Worm (Caenorhabditis elegans) whole organism, L4 larva: ENCODE data around the gene apc-2.

ENCODE experiments used
- F49E8.2 ChIP-seq: sonication (generic microtip); optimal IDR thresholded peaks from 2 replicates; lab custom pipeline; 2016; ENCODE audit warnings: missing compliant biosample characterization, mild to moderate bottlenecking, missing genetic modification characterization, borderline replicate concordance
- T20F7.1 ChIP-seq: fragments of 200-800 bp; sonication (Bioruptor generic); optimal IDR thresholded peaks from 2 replicates; lab custom pipeline; 2018; ENCODE audit warnings: mild to moderate bottlenecking, missing genetic modification characterization, missing compliant biosample characterization
- Y105C5A.15 ChIP-seq: fragments of 200-800 bp; sonication (Bioruptor generic); IDR thresholded peaks from 2 replicates; pipeline ENCODE4 v1.3.6; 2022; ENCODE audit warnings: missing genetic modification characterization, missing compliant biosample characterization
- Y75B8A.6 ChIP-seq: fragments of 200-800 bp; sonication (Bioruptor generic); IDR thresholded peaks from 2 replicates; pipeline ENCODE4 v1.3.6; 2022; ENCODE audit warnings: missing genetic modification reagents, missing genetic modification characterization, missing compliant biosample characterization
- ZK337.2 ChIP-seq: fragments of 200-800 bp; sonication (Bioruptor generic); IDR thresholded peaks from 2 replicates; pipeline ENCODE4 v1.3.6; 2022; ENCODE audit warnings: missing genetic modification reagents, missing genetic modification characterization, missing compliant biosample characterization
- ZK546.5 ChIP-seq, 2 experiments: sonication (generic microtip); optimal IDR thresholded peaks; 2 replicates each; lab custom pipeline; 2017; ENCODE audit warnings: missing biosample characterization in 2 of 2, missing genetic modification characterization in 2 of 2
- aha-1 ChIP-seq: fragments of 150-350 bp; peaks from one replicate; lab custom pipeline; 2014; ENCODE audit warnings: missing biosample characterization, missing genetic modification characterization
- aly-2 ChIP-seq: sonication (generic microtip); optimal IDR thresholded peaks from 2 replicates; lab custom pipeline; 2018; ENCODE audit warnings: missing biosample characterization, missing genetic modification characterization
- ama-1 ChIP-seq: fragments of 150-350 bp; optimal IDR thresholded peaks from 2 replicates; lab custom pipeline; 2014; ENCODE audit warnings: inconsistent platforms, mixed read lengths
- arid-1 ChIP-seq: fragments of 200-800 bp; sonication (Bioruptor generic); conservative IDR thresholded peaks from 2 replicates; pipeline ENCODE4 v1.3.6; 2022; ENCODE audit warnings: missing genetic modification reagents, missing genetic modification characterization, missing compliant biosample characterization
- ceh-28 ChIP-seq: fragments of 150-350 bp; optimal IDR thresholded peaks from 2 replicates; lab custom pipeline; 2014; ENCODE audit warnings: missing biosample characterization, missing genetic modification reagents, missing genetic modification characterization
- ces-1 ChIP-seq: fragments of 150-350 bp; sonication (generic microtip); optimal IDR thresholded peaks from 4 replicates; lab custom pipeline; 2014; ENCODE audit warnings: missing biosample characterization, missing genetic modification reagents, missing genetic modification characterization
- dmd-6 ChIP-seq: fragments of 200-800 bp; sonication (Bioruptor generic); IDR thresholded peaks from 2 replicates; pipeline ENCODE4 v1.3.6; 2022; ENCODE audit warnings: missing genetic modification reagents, missing genetic modification characterization, missing compliant biosample characterization
- duxl-1 ChIP-seq: sonication (generic microtip); optimal IDR thresholded peaks from 2 replicates; lab custom pipeline; 2016; ENCODE audit warnings: mild to moderate bottlenecking, missing genetic modification characterization, moderate library complexity, missing compliant biosample characterization; ENCODE audit not compliant: poor library complexity
- jun-1 ChIP-seq: fragments of 150-350 bp; optimal IDR thresholded peaks from 2 replicates; lab custom pipeline; 2014; ENCODE audit warnings: missing biosample characterization, missing genetic modification reagents, missing genetic modification characterization
- lim-7 ChIP-seq: fragments of 200-800 bp; sonication (Bioruptor generic); IDR thresholded peaks from 2 replicates; pipeline ENCODE4 v1.3.6; 2022; ENCODE audit warnings: missing genetic modification characterization, missing compliant biosample characterization
- lin-1 ChIP-seq: fragments of 200-800 bp; sonication (Bioruptor generic); IDR thresholded peaks from 2 replicates; pipeline ENCODE4 v1.3.6; 2022; ENCODE audit warnings: missing genetic modification reagents, missing genetic modification characterization, missing compliant biosample characterization
- lin-38 ChIP-seq: fragments of 200-800 bp; sonication (Bioruptor generic); IDR thresholded peaks from 2 replicates; pipeline ENCODE4 v1.3.6; 2022; ENCODE audit warnings: missing genetic modification reagents, missing genetic modification characterization, missing compliant biosample characterization
- lin-39 ChIP-seq: fragments of 150-350 bp; optimal IDR thresholded peaks from 2 replicates; lab custom pipeline; 2014; ENCODE audit warnings: missing biosample characterization, missing genetic modification reagents, missing genetic modification characterization
- madf-5 ChIP-seq, 2 experiments: fragments of 200-800 bp; sonication (Bioruptor generic); IDR thresholded peaks; 2 replicates each; pipeline ENCODE4 v1.3.6; 2022; ENCODE audit warnings: missing compliant biosample characterization in 2 of 2, missing genetic modification characterization in 2 of 2
- madf-9 ChIP-seq: fragments of 200-800 bp; sonication (Bioruptor generic); conservative IDR thresholded peaks from 2 replicates; pipeline ENCODE4 v1.3.6; 2022; ENCODE audit warnings: missing genetic modification reagents, missing genetic modification characterization, missing compliant biosample characterization
- nhr-11 ChIP-seq: fragments of 150-350 bp; optimal IDR thresholded peaks from 2 replicates; lab custom pipeline; 2014; ENCODE audit warnings: missing biosample characterization, missing genetic modification characterization
- nhr-28 ChIP-seq: fragments of 150-350 bp; optimal IDR thresholded peaks from 2 replicates; lab custom pipeline; 2014; ENCODE audit warnings: missing biosample characterization, missing genetic modification characterization
- nhr-77 ChIP-seq: fragments of 150-350 bp; optimal IDR thresholded peaks from 2 replicates; lab custom pipeline; 2014; ENCODE audit warnings: missing biosample characterization, missing genetic modification characterization
- pqm-1 ChIP-seq: sonication (generic microtip); optimal IDR thresholded peaks from 2 replicates; lab custom pipeline; 2017; ENCODE audit warnings: missing biosample characterization, missing genetic modification characterization
- rbr-2 ChIP-seq: sonication (generic microtip); optimal IDR thresholded peaks from 2 replicates; lab custom pipeline; 2016; ENCODE audit warnings: missing genotype, missing genetic modification characterization, missing compliant biosample characterization
- set-16 ChIP-seq: fragments of 200-800 bp; sonication (Bioruptor generic); IDR thresholded peaks from 2 replicates; pipeline ENCODE4 v1.3.6; 2022; ENCODE audit warnings: missing genetic modification reagents, missing genetic modification characterization, missing compliant biosample characterization
- snpc-1.2 ChIP-seq: fragments of 200-800 bp; sonication (Bioruptor generic); IDR thresholded peaks from 2 replicates; pipeline ENCODE4 v1.3.6; 2022; ENCODE audit warnings: missing genetic modification reagents, missing genetic modification characterization, missing compliant biosample characterization
- snpc-4 ChIP-seq: fragments of 150-350 bp; optimal IDR thresholded peaks from 2 replicates; lab custom pipeline; 2014; ENCODE audit warnings: missing biosample characterization, missing genetic modification characterization
- spr-1 ChIP-seq: sonication (generic microtip); optimal IDR thresholded peaks from 2 replicates; lab custom pipeline; 2016; ENCODE audit warnings: mild to moderate bottlenecking, missing genetic modification characterization, missing compliant biosample characterization
- spr-3 ChIP-seq: fragments of 200-800 bp; sonication (Bioruptor generic); optimal IDR thresholded peaks from 2 replicates; lab custom pipeline; 2018; ENCODE audit warnings: mild to moderate bottlenecking, missing genetic modification characterization, missing compliant biosample characterization
- tag-97 ChIP-seq: fragments of 200-800 bp; sonication (Bioruptor generic); IDR thresholded peaks from 2 replicates; pipeline ENCODE4 v1.3.6; 2022; ENCODE audit warnings: missing genetic modification characterization, missing compliant biosample characterization
- unc-62 ChIP-seq, 3 experiments: fragments of 150-350 bp in 1 of 3; sonication (generic microtip); optimal IDR thresholded peaks in 2 of 3; peaks in 1 of 3; 1 replicate in 1 of 3; 2 replicates in 2 of 3; lab custom pipeline; 2014 to 2017; ENCODE audit warnings: missing biosample characterization in 3 of 3, missing genetic modification characterization in 3 of 3, missing genetic modification reagents in 3 of 3, missing genotype in 1 of 3
- vab-7 ChIP-seq: fragments of 200-800 bp; sonication (Bioruptor generic); IDR thresholded peaks from 2 replicates; pipeline ENCODE4 v1.3.6; 2022; ENCODE audit warnings: missing genetic modification reagents, missing genetic modification characterization, missing compliant biosample characterization
- zfp-3 ChIP-seq: fragments of 200-800 bp; sonication (Bioruptor generic); conservative IDR thresholded peaks from 2 replicates; pipeline ENCODE4 v1.3.6; 2022; ENCODE audit warnings: missing genetic modification reagents, missing genetic modification characterization, missing compliant biosample characterization

apc-2 gene

DNA sequence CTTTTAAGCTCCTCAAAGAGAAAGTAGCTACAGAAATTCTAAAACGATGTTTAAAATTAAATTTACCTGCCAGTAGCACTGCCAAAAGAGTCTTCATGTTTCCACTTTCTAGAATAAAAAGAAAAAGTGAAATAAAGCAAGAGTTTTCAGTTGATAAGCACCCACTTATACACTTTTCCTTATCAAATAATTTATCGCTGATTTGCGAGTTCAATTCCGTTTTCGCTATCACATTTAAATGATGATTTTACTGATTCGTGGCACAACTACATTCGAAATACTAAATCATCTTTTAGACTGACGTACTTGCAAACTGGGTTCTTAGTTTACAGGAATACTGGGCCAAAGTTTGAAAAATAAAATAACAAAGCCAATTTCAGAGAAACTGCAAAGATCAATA is 29.5 kb upstream of the apc-2 start, which contains the start of gene K12H4.7:
K12H4.7 (minus strand) TSS at position 138 of the 400 bp plus-strand sequence.
- peak; percentile 91 for TF ChIP-seq pqm-1 (tag; lab: Kevin White, UChicago)
- no peak for TF ChIP-seq dmd-6 (GFP tag; lab: Robert Waterston, UW)
- peak; percentile 76 for TF ChIP-seq nhr-28
- TF ChIP-seq T20F7.1, result peak; percentile 36
- peak; percentile 1 for TF ChIP-seq aha-1

DNA sequence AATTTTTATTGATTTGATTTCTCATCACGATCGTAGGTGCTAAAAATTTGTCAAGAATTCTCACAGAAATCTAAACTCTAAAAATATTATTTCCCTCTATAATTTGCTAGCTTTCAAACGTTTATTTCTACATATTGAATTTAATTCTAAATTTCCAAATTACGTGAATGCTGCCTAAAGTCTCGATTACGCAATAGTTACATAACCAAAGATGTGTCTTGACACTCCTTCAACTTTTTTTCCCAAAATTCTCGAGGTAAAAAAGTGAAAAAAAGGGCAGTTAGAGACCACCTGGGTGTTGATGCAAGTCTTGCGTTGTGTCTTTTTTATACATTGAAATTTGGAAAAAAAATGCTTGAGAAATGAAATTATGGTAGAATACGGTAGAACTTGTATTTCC is 28.6 kb upstream of the apc-2 start:
- TF ChIP-seq dmd-6 (GFP tag; lab: Robert Waterston, UW), result no peak
- TF ChIP-seq ZK337.2 (GFP tag; lab: Robert Waterston, UW), result no peak
- no peak for TF ChIP-seq snpc-1.2 (GFP tag; lab: Robert Waterston, UW)
- TF ChIP-seq aly-2 (tag; lab: Kevin White, UChicago), result no peak
- no peak for TF ChIP-seq vab-7
- TF ChIP-seq madf-9 (GFP tag; lab: Robert Waterston, UW), result no peak
- TF ChIP-seq lin-1, result no peak
- no peak for TF ChIP-seq madf-5 (GFP tag; IDR thresholded peaks at IDR 0.05; lab: Robert Waterston, UW)
- TF ChIP-seq nhr-11 (tag; lab: Kevin White, UChicago), result no peak
- no peak for TF ChIP-seq unc-62 (GFP tag; optimal IDR thresholded peaks at IDR 0.05 in 1 of 2; lab: Kevin White, UChicago)
- TF ChIP-seq unc-62 (tag; optimal IDR thresholded peaks at IDR 0.05; lab: Kevin White, UChicago), result no peak
- TF ChIP-seq duxl-1 (tag; lab: Kevin White, UChicago), result no peak
- no peak for TF ChIP-seq spr-3
- no peak for TF ChIP-seq lin-38 (GFP tag; lab: Robert Waterston, UW)

DNA sequence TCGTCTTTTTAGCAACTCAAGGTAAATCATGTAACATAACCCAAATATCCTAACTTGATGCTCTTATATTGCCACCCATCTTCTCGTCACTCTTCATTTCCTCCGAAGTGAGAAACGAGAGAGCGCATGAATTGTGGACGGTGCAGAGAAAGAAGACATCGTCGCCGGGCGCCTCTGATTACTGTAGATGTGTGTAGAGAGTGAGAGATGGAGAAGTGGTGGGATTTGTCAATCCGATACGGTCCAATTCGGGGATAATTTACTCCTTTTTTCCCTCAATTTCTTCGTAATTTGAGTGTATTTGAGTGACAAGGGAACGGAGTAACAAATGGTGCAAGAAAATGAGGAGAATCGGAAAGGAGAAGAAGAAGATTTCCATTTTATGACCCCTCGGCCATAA is 19.3 kb upstream of the apc-2 start:
- TF ChIP-seq unc-62 (GFP tag; optimal IDR thresholded peaks at IDR 0.05 in 1 of 2; lab: Kevin White, UChicago) (peak in 1 of 2 experiments; percentile 96), unc-62 (tag; optimal IDR thresholded peaks at IDR 0.05; lab: Kevin White, UChicago) (no peak), spr-1 (tag; lab: Kevin White, UChicago) (no peak)

DNA sequence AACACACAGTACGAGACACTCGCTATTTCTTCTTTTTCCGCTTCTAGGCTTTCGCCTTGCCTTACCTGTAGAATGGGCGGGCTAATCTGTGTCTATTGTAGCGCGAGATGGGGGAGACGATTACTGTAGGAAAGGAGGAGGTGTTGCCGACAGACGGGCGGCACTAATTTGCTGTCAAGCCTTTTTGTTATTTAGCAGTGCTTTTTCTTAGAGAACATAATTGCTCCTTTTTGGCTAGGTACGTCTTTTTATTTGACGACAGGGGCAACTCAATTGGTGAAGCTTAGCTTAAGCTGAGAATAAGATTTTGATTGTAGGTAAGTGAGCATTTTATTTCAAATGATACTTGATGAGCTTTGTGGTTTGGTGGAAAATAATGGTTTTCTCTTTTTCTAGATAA is 16.8 kb upstream of the apc-2 start:
- TF ChIP-seq ZK546.5 (tag; optimal IDR thresholded peaks at IDR 0.05; lab: Kevin White, UChicago) (no peak), Y75B8A.6 (GFP tag; lab: Robert Waterston, UW) (no peak), unc-62 (GFP tag; optimal IDR thresholded peaks at IDR 0.05 in 1 of 2; lab: Kevin White, UChicago) (peak in 1 of 2 experiments; percentile 95), unc-62 (tag; optimal IDR thresholded peaks at IDR 0.05; lab: Kevin White, UChicago) (no peak), arid-1 (GFP tag; lab: Robert Waterston, UW) (no peak)
- TF ChIP-seq, all 104 proteins: peak for 1

DNA sequence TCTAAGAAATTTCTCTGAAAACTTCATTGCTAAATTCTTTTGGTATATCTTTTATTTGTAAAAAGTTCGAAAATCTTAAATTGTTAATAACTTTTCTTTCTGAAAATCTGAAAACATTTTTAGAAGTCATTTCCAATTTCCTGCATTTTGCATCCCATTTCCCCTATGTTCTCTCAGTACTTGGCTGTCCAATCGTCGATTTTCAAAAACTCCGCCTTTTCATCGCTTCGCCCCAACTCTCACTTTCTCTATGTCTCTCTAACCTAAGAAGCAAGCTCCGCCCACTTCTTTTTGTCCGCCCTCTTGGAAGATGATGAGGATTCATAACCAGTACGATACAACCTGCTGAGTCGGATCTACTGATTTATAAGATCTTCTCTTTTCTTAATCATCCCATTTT is 15.3 kb upstream of the apc-2 start:
- TF ChIP-seq ama-1 (lab: Kevin White, UChicago) (no peak), ceh-28 (tag; lab: Kevin White, UChicago) (no peak), T20F7.1 (no peak), set-16 (GFP tag; lab: Robert Waterston, UW) (no peak), ces-1 (GFP tag; lab: Kevin White, UChicago) (no peak), tag-97 (GFP tag; lab: Robert Waterston, UW) (no peak), rbr-2 (tag; lab: Kevin White, UChicago) (no peak), lim-7 (no peak), lin-39 (tag; lab: Kevin White, UChicago) (no peak), nhr-77 (no peak), F49E8.2 (no peak), zfp-3 (GFP tag; lab: Robert Waterston, UW) (no peak), snpc-4 (tag; lab: Kevin White, UChicago) (no peak), Y105C5A.15 (GFP tag; lab: Robert Waterston, UW) (no peak), jun-1 (tag; lab: Kevin White, UChicago) (no peak)
